Worm (Caenorhabditis elegans) whole organism, L1 larva: ENCODE data around the gene nhr-152.

Experiments used
- C16A3.4 ChIP-seq: fragments of 150-350 bp; optimal IDR thresholded peaks from 2 replicates; lab custom pipeline; 2014; ENCODE audit warnings: missing biosample characterization, missing genetic modification characterization
- Y116A8C.19 ChIP-seq: sonication (generic microtip); optimal IDR thresholded peaks from 2 replicates; lab custom pipeline; 2016; ENCODE audit warnings: missing compliant biosample characterization, missing genetic modification characterization, borderline replicate concordance
- aha-1 ChIP-seq: fragments of 150-350 bp; optimal IDR thresholded peaks from 2 replicates; lab custom pipeline; 2014; ENCODE audit warnings: missing biosample characterization, missing genetic modification characterization
- aly-2 ChIP-seq: fragments of 150-350 bp; optimal IDR thresholded peaks from 2 replicates; lab custom pipeline; 2014; ENCODE audit warnings: missing biosample characterization, missing genetic modification characterization
- blmp-1 ChIP-seq: fragments of 150-350 bp; optimal IDR thresholded peaks from 2 replicates; lab custom pipeline; 2014; ENCODE audit warnings: missing biosample characterization, missing genetic modification characterization
- ceh-82 ChIP-seq, 3 experiments: fragments of 150-350 bp in 1 of 3; sonication (generic microtip) in 2 of 3; optimal IDR thresholded peaks; 2 replicates each; lab custom pipeline; 2014 to 2017; ENCODE audit warnings: missing biosample characterization in 3 of 3, missing genetic modification characterization in 3 of 3
- ces-1 ChIP-seq: fragments of 150-350 bp; optimal IDR thresholded peaks from 2 replicates; lab custom pipeline; 2014; ENCODE audit warnings: missing biosample characterization, missing genetic modification reagents, missing genetic modification characterization
- dsc-1 ChIP-seq: sonication (generic microtip); optimal IDR thresholded peaks from 2 replicates; lab custom pipeline; 2016; ENCODE audit warnings: mild to moderate bottlenecking, missing genetic modification characterization, missing compliant biosample characterization
- efl-1 ChIP-seq, 4 experiments: fragments of 150-350 bp; optimal IDR thresholded peaks in 3 of 4; peaks in 1 of 4; 1 replicate in 1 of 4; 2 replicates in 3 of 4; lab custom pipeline; 2014; ENCODE audit warnings: missing biosample characterization in 2 of 4, missing genetic modification characterization in 2 of 4, missing genetic modification reagents in 2 of 4
- egl-13 ChIP-seq: sonication (generic microtip); optimal IDR thresholded peaks from 2 replicates; lab custom pipeline; 2016; ENCODE audit warnings: missing genotype, missing genetic modification reagents, missing genetic modification characterization, missing compliant biosample characterization
- elt-2 ChIP-seq: sonication (generic microtip); optimal IDR thresholded peaks from 2 replicates; lab custom pipeline; 2016; ENCODE audit warnings: missing genetic modification characterization, mild to moderate bottlenecking, inconsistent platforms, missing compliant biosample characterization, missing genetic modification reagents
- elt-3 ChIP-seq, 6 experiments: fragments of 150-350 bp in 1 of 6; sonication (generic microtip); optimal IDR thresholded peaks; 2 replicates each; lab custom pipeline; 2017 to 2018; ENCODE audit warnings: missing biosample characterization in 6 of 6, missing genetic modification characterization in 6 of 6, inconsistent platforms in 1 of 6
- ets-5 ChIP-seq: fragments of 200-800 bp; sonication (Bioruptor generic); IDR thresholded peaks from 2 replicates; pipeline ENCODE4 v1.3.6; 2022; ENCODE audit warnings: missing genetic modification characterization, missing compliant biosample characterization
- fkh-4 ChIP-seq: sonication (generic microtip); optimal IDR thresholded peaks from 2 replicates; lab custom pipeline; 2016; ENCODE audit warnings: missing compliant biosample characterization, missing genetic modification characterization, borderline replicate concordance
- fkh-8 ChIP-seq: sonication (generic microtip); optimal IDR thresholded peaks from 2 replicates; lab custom pipeline; 2016; ENCODE audit warnings: mild to moderate bottlenecking, missing genetic modification characterization, missing compliant biosample characterization
- irx-1 ChIP-seq: sonication (generic microtip); optimal IDR thresholded peaks from 2 replicates; lab custom pipeline; 2016; ENCODE audit warnings: missing genetic modification characterization, missing compliant biosample characterization
- jun-1 ChIP-seq: fragments of 150-350 bp; optimal IDR thresholded peaks from 2 replicates; lab custom pipeline; 2014; ENCODE audit warnings: missing biosample characterization, missing genetic modification reagents, missing genetic modification characterization
- lin-13 ChIP-seq: fragments of 150-350 bp; optimal IDR thresholded peaks from 2 replicates; lab custom pipeline; 2014; ENCODE audit warnings: missing biosample characterization, missing genetic modification reagents, missing genetic modification characterization
- lin-14 ChIP-seq: fragments of 200-800 bp; sonication (Bioruptor generic); optimal IDR thresholded peaks from 2 replicates; lab custom pipeline; 2018; ENCODE audit warnings: mild to moderate bottlenecking, missing genetic modification characterization, moderate library complexity, missing compliant biosample characterization
- lin-39 ChIP-seq: fragments of 150-350 bp; optimal IDR thresholded peaks from 2 replicates; lab custom pipeline; 2014; ENCODE audit warnings: missing biosample characterization, missing genetic modification reagents, missing genetic modification characterization
- lsy-2 ChIP-seq, 2 experiments: fragments of 150-350 bp; optimal IDR thresholded peaks; 2 replicates each; lab custom pipeline; 2014; ENCODE audit warnings: missing biosample characterization in 2 of 2, missing genetic modification characterization in 2 of 2
- mdl-1 ChIP-seq, 2 experiments: fragments of 150-350 bp; optimal IDR thresholded peaks; 2 replicates each; lab custom pipeline; 2014 to 2017; ENCODE audit warnings: missing biosample characterization in 2 of 2, missing genetic modification characterization in 2 of 2, inconsistent platforms in 1 of 2
- mef-2 ChIP-seq: fragments of 150-350 bp; optimal IDR thresholded peaks from 2 replicates; lab custom pipeline; 2014; ENCODE audit warnings: missing biosample characterization, missing genetic modification characterization
- mep-1 ChIP-seq: fragments of 150-350 bp; optimal IDR thresholded peaks from 2 replicates; lab custom pipeline; 2014; ENCODE audit warnings: missing biosample characterization, missing genetic modification characterization
- nhr-20 ChIP-seq: sonication (generic microtip); optimal IDR thresholded peaks from 2 replicates; lab custom pipeline; 2016; ENCODE audit warnings: mild to moderate bottlenecking, missing genetic modification characterization, missing compliant biosample characterization
- nhr-28 ChIP-seq: fragments of 150-350 bp; optimal IDR thresholded peaks from 2 replicates; lab custom pipeline; 2014; ENCODE audit warnings: missing biosample characterization, missing genetic modification characterization
- nhr-47 ChIP-seq: sonication (generic microtip); optimal IDR thresholded peaks from 2 replicates; lab custom pipeline; 2016; ENCODE audit warnings: mild to moderate bottlenecking, missing genetic modification characterization, moderate library complexity, missing compliant biosample characterization
- nhr-77 ChIP-seq: fragments of 150-350 bp; optimal IDR thresholded peaks from 2 replicates; lab custom pipeline; 2014; ENCODE audit warnings: missing biosample characterization, missing genetic modification characterization
- pag-3 ChIP-seq: sonication (generic microtip); optimal IDR thresholded peaks from 2 replicates; lab custom pipeline; 2017; ENCODE audit warnings: missing genetic modification characterization, mild to moderate bottlenecking, missing compliant biosample characterization, antibody characterized with exemption, borderline replicate concordance; ENCODE audit not compliant: insufficient read depth
- pax-3 ChIP-seq: fragments of 200-800 bp; sonication (Bioruptor generic); optimal IDR thresholded peaks from 2 replicates; lab custom pipeline; 2018; ENCODE audit warnings: mild to moderate bottlenecking, missing genetic modification characterization, moderate library complexity, missing compliant biosample characterization
- rnt-1 ChIP-seq: sonication (generic microtip); optimal IDR thresholded peaks from 2 replicates; lab custom pipeline; 2016; ENCODE audit warnings: mild to moderate bottlenecking, missing genetic modification characterization, moderate library complexity, missing compliant biosample characterization
- skn-1 ChIP-seq: fragments of 150-350 bp; optimal IDR thresholded peaks from 2 replicates; lab custom pipeline; 2014; ENCODE audit warnings: missing biosample characterization, missing genetic modification characterization
- snu-23 ChIP-seq: sonication (generic microtip); optimal IDR thresholded peaks from 2 replicates; lab custom pipeline; 2016; ENCODE audit warnings: missing genetic modification characterization, missing compliant biosample characterization
- sup-37 ChIP-seq: fragments of 200-800 bp; sonication (Bioruptor generic); optimal IDR thresholded peaks from 2 replicates; lab custom pipeline; 2018; ENCODE audit warnings: mild to moderate bottlenecking, missing genetic modification characterization, missing compliant biosample characterization
- tlp-1 ChIP-seq: fragments of 150-350 bp; optimal IDR thresholded peaks from 2 replicates; lab custom pipeline; 2014; ENCODE audit warnings: missing biosample characterization, missing genetic modification characterization
- unc-130 ChIP-seq: fragments of 150-350 bp; optimal IDR thresholded peaks from 2 replicates; lab custom pipeline; 2017; ENCODE audit warnings: missing biosample characterization, missing genetic modification characterization, inconsistent platforms
- unc-30 ChIP-seq: sonication (generic microtip); optimal IDR thresholded peaks from 2 replicates; lab custom pipeline; 2017; ENCODE audit warnings: missing biosample characterization, missing genetic modification characterization
- unc-62 ChIP-seq: fragments of 150-350 bp; optimal IDR thresholded peaks from 2 replicates; lab custom pipeline; 2014; ENCODE audit warnings: missing biosample characterization, missing genetic modification reagents, missing genetic modification characterization
- unc-98 ChIP-seq: fragments of 200-800 bp; sonication (Bioruptor generic); IDR thresholded peaks from 2 replicates; pipeline ENCODE4 v1.3.6; 2022; ENCODE audit warnings: missing genetic modification characterization, missing compliant biosample characterization
- zag-1 ChIP-seq: fragments of 150-350 bp; optimal IDR thresholded peaks from 2 replicates; lab custom pipeline; 2014; ENCODE audit warnings: missing biosample characterization, missing genetic modification characterization
- zip-4 ChIP-seq: fragments of 200-800 bp; sonication (Bioruptor generic); optimal IDR thresholded peaks from 2 replicates; lab custom pipeline; 2018; ENCODE audit warnings: mild to moderate bottlenecking, missing genetic modification characterization, moderate library complexity, missing compliant biosample characterization
- ztf-11 ChIP-seq, 2 experiments: sonication (generic microtip); optimal IDR thresholded peaks; 2 replicates each; lab custom pipeline; 2016 to 2017; ENCODE audit warnings: missing genetic modification characterization in 2 of 2, missing biosample characterization in 1 of 2, missing compliant biosample characterization in 1 of 2
- ztf-4 ChIP-seq: fragments of 150-350 bp; optimal IDR thresholded peaks from 2 replicates; lab custom pipeline; 2014; ENCODE audit warnings: missing biosample characterization, missing genetic modification characterization

Gene nhr-152

DNA sequence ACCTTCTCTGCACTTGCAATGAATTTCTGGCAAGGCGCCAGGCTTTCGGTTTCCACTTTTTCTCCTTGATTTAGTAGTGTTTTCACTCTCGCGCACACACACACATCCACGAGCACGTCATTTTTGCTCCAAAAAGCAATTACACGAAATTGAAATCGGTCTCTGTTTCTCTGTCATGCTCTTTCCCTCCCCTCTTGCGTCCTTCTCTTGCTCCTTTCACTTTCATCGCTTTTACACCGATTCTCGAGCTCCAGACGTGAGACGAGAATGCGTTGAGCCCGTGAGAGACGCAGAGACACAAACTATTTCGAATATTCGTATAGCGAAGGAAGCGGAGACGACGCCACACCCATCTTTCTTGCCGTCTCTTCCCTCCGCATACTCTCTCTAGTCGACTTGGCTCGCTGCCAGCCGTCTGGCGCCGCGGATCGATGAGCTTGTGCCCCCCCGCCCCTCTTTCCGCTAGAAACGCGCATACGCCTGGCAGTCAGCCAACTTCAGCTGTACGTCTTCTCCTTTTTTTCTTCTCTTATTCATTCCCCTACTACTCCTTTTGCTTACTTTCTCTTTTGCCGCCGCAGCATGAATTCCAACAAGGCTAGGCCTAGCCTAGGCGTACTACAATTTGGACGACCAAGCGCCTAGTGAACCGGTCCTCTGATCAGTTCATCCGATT, 42.0 kb downstream of the nhr-152 start (continued):
- peak; percentile 36 for TF ChIP-seq unc-130 (tag; lab: Kevin White, UChicago)
- TF ChIP-seq lin-14 (GFP tag; lab: Kevin White, UChicago) = peak; percentile 98
- peak in 1 of 6 experiments; percentile 41 for TF ChIP-seq elt-3 (tag; optimal IDR thresholded peaks at IDR 0.05; lab: Kevin White, UChicago)
- peak; percentile 64 to 78 for TF ChIP-seq lsy-2 (tag; optimal IDR thresholded peaks at IDR 0.05; lab: Kevin White, UChicago)
- TF ChIP-seq blmp-1 (tag; lab: Kevin White, UChicago) = peak; percentile 98
- peak in 1 of 2 experiments; percentile 64 for TF ChIP-seq ztf-11 (tag; optimal IDR thresholded peaks at IDR 0.05; lab: Kevin White, UChicago)
- TF ChIP-seq ceh-82 (tag; optimal IDR thresholded peaks at IDR 0.05; lab: Kevin White, UChicago) = peak; percentile 29 to 81 (median 41)
- TF ChIP-seq lin-39 (tag; lab: Kevin White, UChicago) = peak; percentile 24
- peak; percentile 86 for TF ChIP-seq dsc-1
- peak; percentile 46 for TF ChIP-seq mef-2
- TF ChIP-seq pag-3 = no peak
- no peak for TF ChIP-seq unc-30 (tag; lab: Kevin White, UChicago)
- TF ChIP-seq ztf-4 = peak; percentile 36
- no peak for TF ChIP-seq unc-62 (GFP tag; lab: Kevin White, UChicago)
- TF ChIP-seq skn-1 = peak; percentile 40
- TF ChIP-seq nhr-20 = peak; percentile 75
- peak; percentile 94 for TF ChIP-seq nhr-47 (tag; lab: Kevin White, UChicago)
- TF ChIP-seq mep-1 (tag; lab: Kevin White, UChicago) = peak; percentile 70
- peak; percentile 99 for TF ChIP-seq fkh-8 (tag; lab: Kevin White, UChicago)
- peak; percentile 85 for TF ChIP-seq nhr-77 (tag; lab: Kevin White, UChicago)
- peak; percentile 80 for TF ChIP-seq pax-3 (tag; lab: Kevin White, UChicago)
- no peak for TF ChIP-seq tlp-1 (tag; lab: Kevin White, UChicago)
- TF ChIP-seq snu-23 (GFP tag; lab: Kevin White, UChicago) = peak; percentile 80
- peak; percentile 72 to 75 for TF ChIP-seq efl-1 (optimal IDR thresholded peaks at IDR 0.05; lab: Kevin White, UChicago)
- peak; percentile 32 to 95 for TF ChIP-seq efl-1 (GFP tag; optimal IDR thresholded peaks at IDR 0.05 in 1 of 2; lab: Kevin White, UChicago)
- peak; percentile 3 for TF ChIP-seq fkh-4 (tag; lab: Kevin White, UChicago)
- TF ChIP-seq ets-5 (GFP tag; lab: Robert Waterston, UW) = no peak
- peak; percentile 26 for TF ChIP-seq C16A3.4 (tag; lab: Kevin White, UChicago)
- TF ChIP-seq zag-1 (tag; lab: Kevin White, UChicago) = peak; percentile 56
- no peak for TF ChIP-seq ces-1 (GFP tag; lab: Kevin White, UChicago)
- peak; percentile 82 for TF ChIP-seq jun-1 (tag; lab: Kevin White, UChicago)
- TF ChIP-seq rnt-1 (tag; lab: Kevin White, UChicago) = peak; percentile 81
- no peak for TF ChIP-seq aha-1
- TF ChIP-seq lin-13 (GFP tag; lab: Kevin White, UChicago) = peak; percentile 43
- TF ChIP-seq egl-13 = peak; percentile 96
- no peak for TF ChIP-seq nhr-28
- TF ChIP-seq elt-2 (tag; lab: Kevin White, UChicago) = peak; percentile 45
- peak; percentile 74 for TF ChIP-seq irx-1
- no peak for TF ChIP-seq Y116A8C.19 (tag; lab: Kevin White, UChicago)
- no peak for TF ChIP-seq aly-2
- TF ChIP-seq sup-37 = no peak
- no peak for TF ChIP-seq mdl-1 (tag; optimal IDR thresholded peaks at IDR 0.05; lab: Kevin White, UChicago)
- TF ChIP-seq zip-4 (GFP tag; lab: Kevin White, UChicago) = peak; percentile 52
- TF ChIP-seq unc-98 (GFP tag; lab: Robert Waterston, UW) = peak; percentile 49; the same call in 1 of the 2 replicates
